Worm (Caenorhabditis elegans) whole organism, young adult: ENCODE measurements around the gene K08D8.6.

Source experiments
- B0019.2 ChIP-seq: fragments of 200-800 bp; sonication (Bioruptor generic); conservative IDR thresholded peaks from 2 replicates; pipeline ENCODE4 v1.3.6; 2022; ENCODE audit warnings: missing genetic modification reagents, missing genetic modification characterization, missing compliant biosample characterization
- F10E7.11 ChIP-seq: sonication (generic microtip); optimal IDR thresholded peaks from 2 replicates; lab custom pipeline; 2017; ENCODE audit warnings: mild to moderate bottlenecking, missing genetic modification characterization, moderate library complexity, missing compliant biosample characterization
- F33H1.4 ChIP-seq: fragments of 200-800 bp; sonication (Bioruptor generic); IDR thresholded peaks from 2 replicates; pipeline ENCODE4 v1.3.6; 2022; ENCODE audit warnings: missing genetic modification reagents, missing genetic modification characterization, missing compliant biosample characterization
- F39B2.1 ChIP-seq: fragments of 200-800 bp; sonication (Bioruptor generic); IDR thresholded peaks from 2 replicates; pipeline ENCODE4 v1.3.6; 2022; ENCODE audit warnings: missing genetic modification reagents, missing genetic modification characterization, missing compliant biosample characterization
- K12H6.12 ChIP-seq: fragments of 200-800 bp; sonication (Bioruptor generic); optimal IDR thresholded peaks from 2 replicates; lab custom pipeline; 2018; ENCODE audit warnings: mild to moderate bottlenecking, missing genetic modification characterization, missing compliant biosample characterization
- T07F8.4 ChIP-seq: sonication (generic microtip); optimal IDR thresholded peaks from 2 replicates; lab custom pipeline; 2016; ENCODE audit warnings: mild to moderate bottlenecking, missing genetic modification characterization, moderate library complexity, missing compliant biosample characterization
- Y53G8AR.9 ChIP-seq: fragments of 200-800 bp; sonication (Bioruptor generic); conservative IDR thresholded peaks from 2 replicates; pipeline ENCODE4 v1.3.6; 2022; ENCODE audit warnings: missing genetic modification reagents, missing genetic modification characterization, missing compliant biosample characterization
- Y79H2A.3 ChIP-seq: fragments of 200-800 bp; sonication (Bioruptor generic); conservative IDR thresholded peaks from 2 replicates; pipeline ENCODE4 v1.3.6; 2022; ENCODE audit warnings: missing genetic modification reagents, missing genetic modification characterization, missing compliant biosample characterization
- Y95B8A.8 ChIP-seq: fragments of 200-800 bp; sonication (Bioruptor generic); IDR thresholded peaks from 2 replicates; pipeline ENCODE4 v1.3.6; 2022; ENCODE audit warnings: missing genetic modification reagents, missing genetic modification characterization, missing compliant biosample characterization
- akir-1 ChIP-seq: fragments of 200-800 bp; sonication (Bioruptor generic); optimal IDR thresholded peaks from 2 replicates; lab custom pipeline; 2018; ENCODE audit warnings: mild to moderate bottlenecking, missing genetic modification characterization, moderate library complexity, missing compliant biosample characterization
- aptf-3 ChIP-seq: fragments of 200-800 bp; sonication (Bioruptor generic); IDR thresholded peaks from 2 replicates; pipeline ENCODE4 v1.3.6; 2022; ENCODE audit warnings: missing genetic modification characterization, missing compliant biosample characterization
- athp-1 ChIP-seq: sonication (generic microtip); optimal IDR thresholded peaks from 2 replicates; lab custom pipeline; 2017; ENCODE audit warnings: mild to moderate bottlenecking, missing genetic modification characterization, missing compliant biosample characterization
- attf-3 ChIP-seq: fragments of 200-800 bp; sonication (Bioruptor generic); conservative IDR thresholded peaks from 2 replicates; pipeline ENCODE4 v1.3.6; 2022; ENCODE audit warnings: missing genetic modification reagents, missing genetic modification characterization, missing compliant biosample characterization
- bed-1 ChIP-seq: fragments of 200-800 bp; sonication (Bioruptor generic); IDR thresholded peaks from 2 replicates; pipeline ENCODE4 v1.3.6; 2022; ENCODE audit warnings: missing genetic modification reagents, missing genetic modification characterization, missing compliant biosample characterization
- ccch-3 ChIP-seq: fragments of 200-800 bp; sonication (Bioruptor generic); optimal IDR thresholded peaks from 2 replicates; lab custom pipeline; 2018; ENCODE audit warnings: mild to moderate bottlenecking, missing genetic modification characterization, missing compliant biosample characterization
- ceh-40 ChIP-seq: fragments of 200-800 bp; sonication (Bioruptor generic); IDR thresholded peaks from 2 replicates; pipeline ENCODE4 v1.3.6; 2022; ENCODE audit warnings: missing genetic modification characterization, missing compliant biosample characterization
- chd-7 ChIP-seq: sonication (generic microtip); optimal IDR thresholded peaks from 2 replicates; lab custom pipeline; 2016; ENCODE audit warnings: mild to moderate bottlenecking, missing genetic modification characterization, moderate library complexity, missing compliant biosample characterization
- die-1 ChIP-seq: sonication (generic microtip); optimal IDR thresholded peaks from 2 replicates; lab custom pipeline; 2016; ENCODE audit warnings: missing genotype, mild to moderate bottlenecking, missing genetic modification characterization, missing compliant biosample characterization
- efl-1 ChIP-seq: fragments of 150-350 bp; optimal IDR thresholded peaks from 2 replicates; lab custom pipeline; 2014; ENCODE audit warnings: missing biosample characterization, missing genetic modification reagents, missing genetic modification characterization
- ets-4 ChIP-seq: fragments of 200-800 bp; sonication (Bioruptor generic); optimal IDR thresholded peaks from 2 replicates; lab custom pipeline; 2018; ENCODE audit warnings: mild to moderate bottlenecking, missing genetic modification characterization, missing compliant biosample characterization
- him-1 ChIP-seq: sonication (generic microtip); optimal IDR thresholded peaks from 2 replicates; lab custom pipeline; 2016; ENCODE audit warnings: missing genotype, missing genetic modification reagents, missing genetic modification characterization, missing compliant biosample characterization
- hlh-12 ChIP-seq: sonication (generic microtip); optimal IDR thresholded peaks from 2 replicates; lab custom pipeline; 2016; ENCODE audit warnings: missing genetic modification characterization, missing compliant biosample characterization
- hmg-1.2 ChIP-seq: fragments of 200-800 bp; sonication (Bioruptor generic); IDR thresholded peaks from 2 replicates; pipeline ENCODE4 v1.3.6; 2022; ENCODE audit warnings: missing genetic modification reagents, missing genetic modification characterization, missing compliant biosample characterization
- hmg-20 ChIP-seq: fragments of 200-800 bp; sonication (Bioruptor generic); IDR thresholded peaks from 2 replicates; pipeline ENCODE4 v1.3.6; 2022; ENCODE audit warnings: missing genetic modification reagents, missing genetic modification characterization, missing compliant biosample characterization
- hrde-1 ChIP-seq: sonication (generic microtip); optimal IDR thresholded peaks from 2 replicates; lab custom pipeline; 2016; ENCODE audit warnings: missing genetic modification characterization, mild to moderate bottlenecking, missing compliant biosample characterization, moderate library complexity, missing genotype, missing genetic modification reagents, borderline replicate concordance
- lin-26 ChIP-seq: fragments of 200-800 bp; sonication (Bioruptor generic); IDR thresholded peaks from 2 replicates; pipeline ENCODE4 v1.3.6; 2022; ENCODE audit warnings: missing genetic modification reagents, missing genetic modification characterization, missing compliant biosample characterization
- lin-35 ChIP-seq, 3 experiments: fragments of 150-350 bp in 2 of 3; sonication (generic microtip) in 1 of 3; optimal IDR thresholded peaks; 2 replicates each; lab custom pipeline; 2014 to 2018; ENCODE audit warnings: missing biosample characterization in 3 of 3, missing genetic modification characterization in 3 of 3, missing genetic modification reagents in 3 of 3
- lin-40 ChIP-seq: sonication (generic microtip); optimal IDR thresholded peaks from 2 replicates; lab custom pipeline; 2016; ENCODE audit warnings: missing genetic modification characterization, mild to moderate bottlenecking, missing compliant biosample characterization, missing genotype, missing genetic modification reagents
- lin-54 ChIP-seq: fragments of 200-800 bp; sonication (Bioruptor generic); optimal IDR thresholded peaks from 2 replicates; lab custom pipeline; 2018; ENCODE audit warnings: mild to moderate bottlenecking, missing genetic modification characterization, missing compliant biosample characterization
- madf-10 ChIP-seq: sonication (generic microtip); optimal IDR thresholded peaks from 2 replicates; lab custom pipeline; 2016; ENCODE audit warnings: mild to moderate bottlenecking, missing genetic modification characterization, missing compliant biosample characterization
- madf-8 ChIP-seq: fragments of 200-800 bp; sonication (Bioruptor generic); conservative IDR thresholded peaks from 2 replicates; pipeline ENCODE4 v1.3.6; 2022; ENCODE audit warnings: missing genetic modification reagents, missing genetic modification characterization, missing compliant biosample characterization
- mcd-1 ChIP-seq: fragments of 200-800 bp; sonication (Bioruptor generic); IDR thresholded peaks from 2 replicates; pipeline ENCODE4 v1.3.6; 2022; ENCODE audit warnings: missing genetic modification reagents, missing genetic modification characterization, missing compliant biosample characterization
- mel-28 ChIP-seq: sonication (generic microtip); optimal IDR thresholded peaks from 2 replicates; lab custom pipeline; 2016; ENCODE audit warnings: borderline replicate concordance, mild to moderate bottlenecking, missing genetic modification characterization, missing compliant biosample characterization
- mxl-1 ChIP-seq: sonication (generic microtip); optimal IDR thresholded peaks from 2 replicates; lab custom pipeline; 2016; ENCODE audit warnings: missing genetic modification characterization, missing compliant biosample characterization
- nfya-2 ChIP-seq: fragments of 200-800 bp; sonication (Bioruptor generic); IDR thresholded peaks from 2 replicates; pipeline ENCODE4 v1.3.6; 2022; ENCODE audit warnings: missing genetic modification reagents, missing genetic modification characterization, missing compliant biosample characterization
- nfyb-1 ChIP-seq: fragments of 200-800 bp; sonication (Bioruptor generic); IDR thresholded peaks from 2 replicates; pipeline ENCODE4 v1.3.6; 2022; ENCODE audit warnings: missing genetic modification reagents, missing genetic modification characterization, missing compliant biosample characterization
- nhr-120 ChIP-seq: fragments of 200-800 bp; sonication (Bioruptor generic); IDR thresholded peaks from 2 replicates; pipeline ENCODE4 v1.3.6; 2022; ENCODE audit warnings: missing genetic modification characterization, missing compliant biosample characterization
- nhr-27 ChIP-seq: fragments of 200-800 bp; sonication (Bioruptor generic); optimal IDR thresholded peaks from 2 replicates; lab custom pipeline; 2018; ENCODE audit warnings: mild to moderate bottlenecking, missing genetic modification characterization, moderate library complexity, missing compliant biosample characterization
- nhr-80 ChIP-seq: sonication (generic microtip); optimal IDR thresholded peaks from 2 replicates; lab custom pipeline; 2016; ENCODE audit warnings: missing genetic modification characterization, missing compliant biosample characterization
- pha-4 ChIP-seq: fragments of 150-350 bp; sonication (generic microtip); optimal IDR thresholded peaks from 2 replicates; lab custom pipeline; 2014; ENCODE audit warnings: missing biosample characterization, missing genetic modification reagents, missing genetic modification characterization
- rcor-1 ChIP-seq: fragments of 200-800 bp; sonication (Bioruptor generic); IDR thresholded peaks from 2 replicates; pipeline ENCODE4 v1.3.6; 2022; ENCODE audit warnings: missing genetic modification reagents, missing genetic modification characterization, missing compliant biosample characterization
- rpc-1 ChIP-seq, 2 experiments: fragments of 150-350 bp in 1 of 2; sonication (generic microtip) in 1 of 2; optimal IDR thresholded peaks; 2 replicates each; lab custom pipeline; 2014 to 2018; ENCODE audit warnings: missing biosample characterization in 1 of 2, missing genetic modification characterization in 1 of 2, missing genetic modification reagents in 1 of 2, missing genotype in 1 of 2
- snpc-1.1 ChIP-seq: sonication (generic microtip); optimal IDR thresholded peaks from 2 replicates; lab custom pipeline; 2017; ENCODE audit warnings: missing genetic modification characterization, mild to moderate bottlenecking, missing compliant biosample characterization, antibody characterized with exemption, moderate library complexity, missing genotype, missing genetic modification reagents; ENCODE audit not compliant: insufficient read depth
- tbx-9 ChIP-seq: sonication (generic microtip); optimal IDR thresholded peaks from 2 replicates; lab custom pipeline; 2016; ENCODE audit warnings: borderline replicate concordance, missing genetic modification characterization, inconsistent platforms, missing compliant biosample characterization
- tlf-1 ChIP-seq: fragments of 200-800 bp; sonication (Bioruptor generic); optimal IDR thresholded peaks from 2 replicates; lab custom pipeline; 2018; ENCODE audit warnings: mild to moderate bottlenecking, missing genetic modification characterization, missing compliant biosample characterization
- unc-130 ChIP-seq: sonication (generic microtip); optimal IDR thresholded peaks from 2 replicates; lab custom pipeline; 2016; ENCODE audit warnings: missing genetic modification reagents, missing genetic modification characterization, missing compliant biosample characterization
- ztf-28 ChIP-seq: fragments of 200-800 bp; sonication (Bioruptor generic); IDR thresholded peaks from 2 replicates; pipeline ENCODE4 v1.3.6; 2022; ENCODE audit warnings: missing genetic modification reagents, missing genetic modification characterization, missing compliant biosample characterization
- ztf-3 ChIP-seq: fragments of 200-800 bp; sonication (Bioruptor generic); optimal IDR thresholded peaks from 2 replicates; lab custom pipeline; 2018; ENCODE audit warnings: mild to moderate bottlenecking, missing genetic modification characterization, missing compliant biosample characterization

The K08D8.6 gene

DNA sequence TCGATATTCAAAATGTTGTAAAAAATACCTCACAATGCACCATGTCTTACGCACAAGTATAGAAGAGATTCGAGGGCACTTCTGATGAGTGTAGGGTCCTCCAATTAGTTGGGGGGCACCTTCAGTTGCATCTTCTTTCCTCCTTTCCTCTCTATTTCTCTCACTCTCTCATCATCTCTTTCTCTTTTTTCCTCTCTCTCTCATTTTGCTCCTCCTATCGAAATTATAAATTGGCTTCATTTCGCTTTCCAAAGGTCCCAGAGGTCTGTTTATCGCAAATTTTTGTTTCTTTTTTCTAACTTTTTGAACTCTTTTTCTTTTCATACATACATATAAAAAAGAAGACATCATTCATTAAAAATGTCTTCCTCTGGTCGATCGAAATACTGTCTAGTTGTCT is 47.4 kb downstream of the K08D8.6 start:
- TF ChIP-seq hmg-1.2 (GFP tag; lab: Robert Waterston, UW) (peak; percentile 28; the same call in 1 of the 2 replicates), hmg-20 (GFP tag; lab: Robert Waterston, UW) (no peak)

DNA sequence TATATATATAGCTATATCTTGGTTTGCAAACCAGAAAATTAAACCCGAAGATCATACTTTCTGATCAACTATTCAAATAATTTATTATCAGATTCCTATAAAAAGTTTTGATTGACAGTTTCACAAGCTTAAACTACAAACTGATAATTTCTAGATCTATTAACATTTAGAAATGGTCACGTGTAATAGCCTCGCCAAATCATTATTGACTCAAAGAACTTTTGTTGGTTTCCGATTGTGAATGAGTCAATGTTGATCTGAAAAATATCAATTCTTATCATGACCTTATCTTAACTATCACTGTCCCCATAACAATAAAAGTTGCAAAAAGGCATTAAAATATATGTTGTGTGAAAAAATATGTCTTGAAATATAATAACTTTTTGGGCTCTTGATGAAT is 48.2 kb downstream of the K08D8.6 start:
- TF ChIP-seq bed-1, result no peak
- peak; percentile 44 for TF ChIP-seq pha-4 (tag; lab: Kevin White, UChicago)
- no peak for TF ChIP-seq tbx-9 (tag; lab: Kevin White, UChicago)
- TF ChIP-seq Y53G8AR.9, result no peak
- TF ChIP-seq F39B2.1 (GFP tag; lab: Robert Waterston, UW), result no peak
- TF ChIP-seq lin-54 (GFP tag; lab: Kevin White, UChicago), result no peak
- no peak for TF ChIP-seq lin-26 (GFP tag; lab: Robert Waterston, UW)
- TF ChIP-seq K12H6.12 (tag; lab: Kevin White, UChicago), result no peak
- TF ChIP-seq nhr-120 (GFP tag; lab: Robert Waterston, UW), result no peak
- peak; percentile 26 for TF ChIP-seq lin-40 (tag; lab: Kevin White, UChicago)
- no peak for TF ChIP-seq Y79H2A.3
- no peak for TF ChIP-seq mxl-1 (tag; lab: Kevin White, UChicago)
- no peak for TF ChIP-seq rcor-1 (GFP tag; lab: Robert Waterston, UW)
- TF ChIP-seq hrde-1 (tag; lab: Kevin White, UChicago), result no peak
- no peak for TF ChIP-seq mcd-1 (GFP tag; lab: Robert Waterston, UW)
- no peak for TF ChIP-seq chd-7 (tag; lab: Kevin White, UChicago)
- TF ChIP-seq F10E7.11 (tag; lab: Kevin White, UChicago), result no peak
- TF ChIP-seq T07F8.4 (tag; lab: Kevin White, UChicago), result no peak
- no peak for TF ChIP-seq lin-35 (GFP tag; optimal IDR thresholded peaks at IDR 0.05; lab: Kevin White, UChicago)
- no peak for TF ChIP-seq nhr-27 (tag; lab: Kevin White, UChicago)
- no peak for TF ChIP-seq ccch-3 (GFP tag; lab: Kevin White, UChicago)
- peak; percentile 26 for TF ChIP-seq madf-10 (tag; lab: Kevin White, UChicago)
- no peak for TF ChIP-seq nfyb-1
- TF ChIP-seq nfya-2 (GFP tag; lab: Robert Waterston, UW), result no peak
- TF ChIP-seq athp-1 (tag; lab: Kevin White, UChicago), result no peak
- no peak for TF ChIP-seq akir-1 (GFP tag; lab: Kevin White, UChicago)
- no peak for TF ChIP-seq B0019.2
- no peak for TF ChIP-seq ztf-3 (GFP tag; lab: Kevin White, UChicago)
- no peak for TF ChIP-seq aptf-3 (GFP tag; lab: Robert Waterston, UW)
- TF ChIP-seq attf-3 (GFP tag; lab: Robert Waterston, UW), result no peak
- no peak for TF ChIP-seq efl-1 (GFP tag; lab: Kevin White, UChicago)
- TF ChIP-seq tlf-1 (GFP tag; lab: Kevin White, UChicago), result no peak
- no peak for TF ChIP-seq F33H1.4 (GFP tag; lab: Robert Waterston, UW)
- TF ChIP-seq him-1 (tag; lab: Kevin White, UChicago), result no peak
- TF ChIP-seq mel-28 (tag; lab: Kevin White, UChicago), result no peak
- no peak for TF ChIP-seq snpc-1.1 (tag; lab: Kevin White, UChicago)
- TF ChIP-seq nhr-80, result peak; percentile 93
- TF ChIP-seq rpc-1 (optimal IDR thresholded peaks at IDR 0.05; lab: Kevin White, UChicago), result no peak
- no peak for TF ChIP-seq rpc-1 (tag; optimal IDR thresholded peaks at IDR 0.05; lab: Kevin White, UChicago)
- TF ChIP-seq Y95B8A.8 (GFP tag; lab: Robert Waterston, UW), result no peak
- TF ChIP-seq unc-130 (GFP tag; lab: Kevin White, UChicago), result no peak
- no peak for TF ChIP-seq ztf-28 (GFP tag; lab: Robert Waterston, UW)
- no peak for TF ChIP-seq hlh-12 (tag; lab: Kevin White, UChicago)
- TF ChIP-seq madf-8, result no peak
- no peak for TF ChIP-seq die-1 (tag; lab: Kevin White, UChicago)
- TF ChIP-seq ets-4 (GFP tag; lab: Kevin White, UChicago), result no peak
- no peak for TF ChIP-seq ceh-40 (GFP tag; lab: Robert Waterston, UW)
